Fruit fly (Drosophila melanogaster) whole organism, prepupa: ENCODE results near the gene Evi5.

Source experiments
- Blimp-1 ChIP-seq: fragments of 200-800 bp; sonication (Bioruptor generic); optimal IDR thresholded peaks from 3 replicates; lab custom pipeline; 2017; ENCODE audit warnings: missing biosample characterization, missing genetic modification characterization, mild to moderate bottlenecking, moderate library complexity, missing genetic modification reagents
- CG10631 ChIP-seq: fragments of 200-800 bp; sonication (Bioruptor generic); optimal IDR thresholded peaks from 2 replicates; lab custom pipeline; 2016; ENCODE audit warnings: missing biosample characterization, missing genetic modification characterization
- CG10669 ChIP-seq: fragments of 200-800 bp; sonication (Bioruptor generic); optimal IDR thresholded peaks from 3 replicates; lab custom pipeline; 2018; ENCODE audit warnings: missing biosample characterization, mild to moderate bottlenecking, missing genetic modification characterization, moderate library complexity
- CG11294 ChIP-seq: fragments of 200-800 bp; sonication (Bioruptor generic); IDR thresholded peaks from 2 replicates; pipeline ENCODE4 v1.3.6; 2022; ENCODE audit warnings: missing biosample characterization, missing genetic modification characterization
- CG11762 ChIP-seq: fragments of 200-800 bp; sonication (Bioruptor generic); optimal IDR thresholded peaks from 3 replicates; lab custom pipeline; 2016; ENCODE audit warnings: missing biosample characterization, missing genetic modification characterization; ENCODE audit not compliant: insufficient read depth
- CG11902 ChIP-seq: fragments of 200-800 bp; sonication (Bioruptor generic); optimal IDR thresholded peaks from 3 replicates; lab custom pipeline; 2016; ENCODE audit warnings: missing biosample characterization, missing genetic modification characterization
- CG15336 ChIP-seq: fragments of 200-800 bp; sonication (Bioruptor generic); IDR thresholded peaks from 2 replicates; pipeline ENCODE4 v1.3.6; 2022; ENCODE audit warnings: missing biosample characterization, missing genetic modification characterization
- CG1621 ChIP-seq: fragments of 200-800 bp; sonication (Bioruptor generic); optimal IDR thresholded peaks from 3 replicates; lab custom pipeline; 2018; ENCODE audit warnings: missing biosample characterization, mild to moderate bottlenecking, missing genetic modification characterization
- CG16779 ChIP-seq: fragments of 200-800 bp; sonication (Bioruptor generic); optimal IDR thresholded peaks from 3 replicates; lab custom pipeline; 2017; ENCODE audit warnings: missing biosample characterization, mild to moderate bottlenecking, missing genetic modification characterization
- CG3032 ChIP-seq: fragments of 200-800 bp; optimal IDR thresholded peaks from 2 replicates; lab custom pipeline; 2019; ENCODE audit warnings: missing biosample characterization, mild to moderate bottlenecking, missing genetic modification characterization, moderate library complexity
- CG32006 ChIP-seq: fragments of 200-800 bp; sonication (Bioruptor generic); optimal IDR thresholded peaks from 3 replicates; lab custom pipeline; 2017; ENCODE audit warnings: missing biosample characterization, mild to moderate bottlenecking, missing genetic modification characterization
- CG34406 ChIP-seq: fragments of 200-800 bp; sonication (Bioruptor generic); optimal IDR thresholded peaks from 3 replicates; lab custom pipeline; 2016; ENCODE audit warnings: missing biosample characterization, missing genetic modification characterization
- CG3919 ChIP-seq: fragments of 200-800 bp; sonication (Bioruptor generic); optimal IDR thresholded peaks from 3 replicates; lab custom pipeline; 2016; ENCODE audit warnings: missing biosample characterization, missing genetic modification characterization
- CG4318 ChIP-seq: fragments of 200-800 bp; sonication (Bioruptor generic); optimal IDR thresholded peaks from 3 replicates; lab custom pipeline; 2017; ENCODE audit warnings: missing biosample characterization, mild to moderate bottlenecking, missing genetic modification characterization
- CG6808 ChIP-seq: fragments of 200-800 bp; sonication (Bioruptor generic); optimal IDR thresholded peaks from 3 replicates; lab custom pipeline; 2017; ENCODE audit warnings: missing biosample characterization, missing genetic modification characterization, mild to moderate bottlenecking, moderate library complexity, missing genetic modification reagents
- CG7368 ChIP-seq: fragments of 200-800 bp; sonication (Bioruptor generic); optimal IDR thresholded peaks from 3 replicates; lab custom pipeline; 2016; ENCODE audit warnings: missing biosample characterization, missing genetic modification characterization
- CG8119 ChIP-seq: fragments of 200-800 bp; sonication (Bioruptor generic); IDR thresholded peaks from 3 replicates; pipeline ENCODE4 v1.3.6; 2022; ENCODE audit warnings: missing biosample characterization, missing genetic modification characterization
- CG8319 ChIP-seq: fragments of 200-800 bp; sonication (Bioruptor generic); optimal IDR thresholded peaks from 3 replicates; lab custom pipeline; 2016; ENCODE audit warnings: missing biosample characterization, missing genetic modification characterization
- CG8632 ChIP-seq: fragments of 200-800 bp; sonication (Bioruptor generic); optimal IDR thresholded peaks from 3 replicates; lab custom pipeline; 2016; ENCODE audit warnings: missing biosample characterization, missing genetic modification characterization
- CG9139 ChIP-seq: fragments of 200-800 bp; sonication (Bioruptor generic); optimal IDR thresholded peaks from 3 replicates; lab custom pipeline; 2017; ENCODE audit warnings: missing biosample characterization, mild to moderate bottlenecking, missing genetic modification characterization
- Eip75B ChIP-seq: fragments of 200-800 bp; sonication (Bioruptor generic); optimal IDR thresholded peaks from 3 replicates; lab custom pipeline; 2016; ENCODE audit warnings: missing biosample characterization, missing genetic modification characterization
- Eip93F ChIP-seq: fragments of 200-800 bp; sonication (Bioruptor generic); optimal IDR thresholded peaks from 2 replicates; lab custom pipeline; 2016; ENCODE audit warnings: missing biosample characterization, mild to moderate bottlenecking, missing genetic modification characterization
- Ets21C ChIP-seq: fragments of 200-800 bp; sonication (Bioruptor generic); optimal IDR thresholded peaks from 3 replicates; lab custom pipeline; 2016; ENCODE audit warnings: missing biosample characterization, missing genetic modification characterization
- Ets96B ChIP-seq: fragments of 200-800 bp; optimal IDR thresholded peaks from 2 replicates; lab custom pipeline; 2019; ENCODE audit warnings: missing biosample characterization, mild to moderate bottlenecking, missing genetic modification characterization, moderate library complexity
- Gug ChIP-seq: fragments of 200-800 bp; sonication (Bioruptor generic); IDR thresholded peaks from 2 replicates; pipeline ENCODE4 v1.3.6; 2022; ENCODE audit warnings: missing biosample characterization, missing genetic modification characterization
- Hr39 ChIP-seq: fragments of 200-800 bp; sonication (Bioruptor generic); optimal IDR thresholded peaks from 2 replicates; lab custom pipeline; 2016; ENCODE audit warnings: missing biosample characterization, missing genetic modification characterization
- Hr4 ChIP-seq: fragments of 200-800 bp; sonication (Bioruptor generic); optimal IDR thresholded peaks from 3 replicates; lab custom pipeline; 2016; ENCODE audit warnings: missing biosample characterization, missing genetic modification characterization
- Lpt ChIP-seq: fragments of 200-800 bp; sonication (Bioruptor generic); optimal IDR thresholded peaks from 3 replicates; lab custom pipeline; 2016; ENCODE audit warnings: missing biosample characterization, missing genetic modification characterization
- Met ChIP-seq: fragments of 200-800 bp; sonication (Bioruptor generic); optimal IDR thresholded peaks from 3 replicates; lab custom pipeline; 2016; ENCODE audit warnings: missing biosample characterization, missing genetic modification characterization
- OdsH ChIP-seq: fragments of 200-800 bp; sonication (Bioruptor generic); optimal IDR thresholded peaks from 3 replicates; lab custom pipeline; 2016; ENCODE audit warnings: missing biosample characterization, missing genetic modification characterization
- Sox102F ChIP-seq: fragments of 200-800 bp; sonication (Bioruptor generic); optimal IDR thresholded peaks from 2 replicates; lab custom pipeline; 2016; ENCODE audit warnings: missing biosample characterization, mild to moderate bottlenecking, missing genetic modification characterization
- Sox14 ChIP-seq: fragments of 200-800 bp; sonication (Bioruptor generic); optimal IDR thresholded peaks from 3 replicates; lab custom pipeline; 2016; ENCODE audit warnings: missing biosample characterization, missing genetic modification characterization
- Sox15 ChIP-seq: fragments of 200-800 bp; sonication (Bioruptor generic); optimal IDR thresholded peaks from 3 replicates; lab custom pipeline; 2016; ENCODE audit warnings: missing biosample characterization, missing genetic modification characterization
- achi ChIP-seq: fragments of 200-800 bp; sonication (Bioruptor generic); optimal IDR thresholded peaks from 3 replicates; lab custom pipeline; 2016; ENCODE audit warnings: missing biosample characterization, missing genetic modification characterization
- acj6 ChIP-seq: fragments of 200-800 bp; sonication (Bioruptor generic); optimal IDR thresholded peaks from 3 replicates; lab custom pipeline; 2016; ENCODE audit warnings: missing biosample characterization, missing genetic modification characterization
- cyc ChIP-seq: fragments of 200-800 bp; sonication (Bioruptor generic); optimal IDR thresholded peaks from 3 replicates; lab custom pipeline; 2016; ENCODE audit warnings: missing biosample characterization, missing genetic modification characterization
- dsx ChIP-seq: fragments of 200-800 bp; optimal IDR thresholded peaks from 3 replicates; lab custom pipeline; 2019; ENCODE audit warnings: missing biosample characterization, mild to moderate bottlenecking, missing genetic modification characterization, moderate library complexity; ENCODE audit not compliant: poor library complexity, severe bottlenecking
- eg ChIP-seq: fragments of 200-800 bp; sonication (Bioruptor generic); IDR thresholded peaks from 3 replicates; pipeline ENCODE4 v1.3.6; 2022; ENCODE audit warnings: missing biosample characterization, missing genetic modification characterization
- esn ChIP-seq: fragments of 200-800 bp; sonication (Bioruptor generic); optimal IDR thresholded peaks from 2 replicates; lab custom pipeline; 2016; ENCODE audit warnings: missing biosample characterization, mild to moderate bottlenecking, missing genetic modification characterization, moderate library complexity
- fd85E ChIP-seq: fragments of 200-800 bp; sonication (Bioruptor generic); optimal IDR thresholded peaks from 3 replicates; lab custom pipeline; 2016; ENCODE audit warnings: missing biosample characterization, missing genetic modification characterization
- lz ChIP-seq: fragments of 200-800 bp; sonication (Bioruptor generic); optimal IDR thresholded peaks from 3 replicates; lab custom pipeline; 2016; ENCODE audit warnings: missing biosample characterization, missing genetic modification characterization
- net ChIP-seq: fragments of 200-800 bp; sonication (Bioruptor generic); optimal IDR thresholded peaks from 3 replicates; lab custom pipeline; 2016; ENCODE audit warnings: missing biosample characterization, missing genetic modification characterization
- pdm3 ChIP-seq: fragments of 200-800 bp; sonication (Bioruptor generic); optimal IDR thresholded peaks from 3 replicates; lab custom pipeline; 2016; ENCODE audit warnings: missing biosample characterization, missing genetic modification characterization
- salr ChIP-seq, 2 experiments: fragments of 200-800 bp; sonication (Bioruptor generic); optimal IDR thresholded peaks; 3 replicates each; lab custom pipeline; 2016 to 2018; ENCODE audit warnings: missing biosample characterization in 2 of 2, missing genetic modification characterization in 2 of 2, mild to moderate bottlenecking in 1 of 2
- ss ChIP-seq, 2 experiments: fragments of 200-800 bp; sonication (Bioruptor generic); optimal IDR thresholded peaks; 2 replicates in 1 of 2; 3 replicates in 1 of 2; lab custom pipeline; 2017 to 2018; ENCODE audit warnings: mild to moderate bottlenecking in 2 of 2, missing biosample characterization in 2 of 2, missing genetic modification characterization in 2 of 2, moderate library complexity in 1 of 2
- svp ChIP-seq: fragments of 200-800 bp; sonication (Bioruptor generic); peaks from one replicate; lab custom pipeline; 2016; ENCODE audit warnings: missing biosample characterization, missing genetic modification characterization
- topi ChIP-seq: fragments of 200-800 bp; sonication (Bioruptor generic); optimal IDR thresholded peaks from 3 replicates; lab custom pipeline; 2016; ENCODE audit warnings: missing biosample characterization, missing genetic modification characterization
- vri ChIP-seq: fragments of 200-800 bp; sonication (Bioruptor generic); optimal IDR thresholded peaks from 3 replicates; lab custom pipeline; 2016; ENCODE audit warnings: missing biosample characterization, mild to moderate bottlenecking, missing genetic modification characterization

The Evi5 gene

DNA sequence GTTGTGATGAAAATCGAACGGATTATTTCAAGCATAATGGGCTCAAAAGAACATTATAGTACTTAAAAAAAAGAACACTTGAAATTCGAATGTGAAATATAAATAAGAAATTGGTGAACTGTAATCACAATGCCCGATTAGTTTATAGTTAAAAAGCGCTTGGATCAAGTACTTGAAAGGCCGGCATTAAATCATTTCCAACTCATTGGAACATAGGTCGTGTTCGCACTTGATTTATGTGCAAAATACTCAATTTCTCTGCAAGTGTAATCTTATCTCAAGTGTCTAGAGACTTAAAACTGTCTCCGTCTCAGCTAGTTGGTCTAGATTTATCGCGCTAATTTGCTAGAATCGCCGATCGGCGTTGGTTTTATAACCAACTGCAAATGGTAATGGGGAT, 29.7 kb downstream of the Evi5 start:
- TF ChIP-seq CG4318 (no peak), CG8119 (GFP tag; lab: Robert Waterston, UW) (no peak), cyc (GFP tag; lab: Kevin White, UChicago) (no peak), CG11902 (GFP tag; lab: Kevin White, UChicago) (no peak), Ets96B (no peak), CG11294 (GFP tag; lab: Robert Waterston, UW) (no peak), CG1621 (tag; lab: Kevin White, UChicago) (no peak), fd85E (GFP tag; lab: Kevin White, UChicago) (no peak), acj6 (GFP tag; lab: Kevin White, UChicago) (no peak), Hr39 (no peak), Blimp-1 (GFP tag; lab: Kevin White, UChicago) (no peak), Hr4 (GFP tag; lab: Kevin White, UChicago) (no peak), CG15336 (GFP tag; lab: Robert Waterston, UW) (no peak), CG10669 (GFP tag; lab: Kevin White, UChicago) (no peak), CG32006 (GFP tag; lab: Kevin White, UChicago) (no peak), Sox102F (GFP tag; lab: Kevin White, UChicago) (no peak), vri (no peak)
- TF ChIP-seq, all 60 proteins: peak for 0

DNA sequence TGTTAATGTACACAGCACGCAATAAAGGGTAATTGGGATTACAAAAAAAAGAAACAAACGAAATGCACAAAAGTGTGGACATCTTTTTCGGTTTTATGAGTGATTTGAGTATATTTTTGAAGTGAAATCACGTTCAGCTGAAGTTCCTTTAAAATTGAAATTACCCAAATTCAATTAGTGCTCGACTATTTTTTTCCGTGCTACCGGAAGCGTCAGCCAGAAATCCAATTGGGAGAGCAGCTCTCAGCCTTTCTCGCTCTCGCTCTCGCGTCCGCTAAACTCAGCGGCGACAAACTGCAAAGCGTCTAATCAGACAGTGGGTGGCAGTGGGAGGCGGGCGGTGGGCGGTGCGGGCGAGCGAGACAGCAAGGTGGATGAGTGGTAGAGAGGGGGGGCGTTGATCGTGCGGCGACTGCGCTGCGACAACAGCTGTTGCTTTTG, 30.9 kb downstream of the Evi5 start:
- TF ChIP-seq lz (GFP tag; lab: Kevin White, UChicago) (peak; percentile 89), CG8319 (GFP tag; lab: Kevin White, UChicago) (peak; percentile 45), Sox102F (GFP tag; lab: Kevin White, UChicago) (peak; percentile 87), CG6808 (no peak), dsx (no peak), CG34406 (GFP tag; lab: Kevin White, UChicago) (peak; percentile 76), esn (GFP tag; lab: Kevin White, UChicago) (peak; percentile 90), salr (GFP tag; optimal IDR thresholded peaks at IDR 0.05; lab: Kevin White, UChicago) (peak in 1 of 2 experiments; percentile 30), fd85E (GFP tag; lab: Kevin White, UChicago) (no peak), CG3032 (tag; lab: Kevin White, UChicago) (no peak), acj6 (GFP tag; lab: Kevin White, UChicago) (peak; percentile 68), Sox14 (GFP tag; lab: Kevin White, UChicago) (peak; percentile 79), CG10631 (GFP tag; lab: Kevin White, UChicago) (peak; percentile 48), Sox15 (GFP tag; lab: Kevin White, UChicago) (peak; percentile 67), OdsH (GFP tag; lab: Kevin White, UChicago) (peak; percentile 78), achi (GFP tag; lab: Kevin White, UChicago) (peak; percentile 65), Met (peak; percentile 88), CG32006 (GFP tag; lab: Kevin White, UChicago) (peak; percentile 70), Ets96B (no peak), svp (GFP tag; lab: Kevin White, UChicago) (peak; percentile 91), topi (GFP tag; lab: Kevin White, UChicago) (peak; percentile 92), pdm3 (GFP tag; lab: Kevin White, UChicago) (peak; percentile 76), CG1621 (tag; lab: Kevin White, UChicago) (no peak), net (GFP tag; lab: Kevin White, UChicago) (peak; percentile 54), CG7368 (GFP tag; lab: Kevin White, UChicago) (peak; percentile 54), ss (GFP tag; optimal IDR thresholded peaks at IDR 0.05; lab: Kevin White, UChicago) (no peak), Eip75B (peak; percentile 45), CG8119 (GFP tag; lab: Robert Waterston, UW) (peak; percentile 70; the same call in 2 of the 3 replicates), CG8632 (GFP tag; lab: Kevin White, UChicago) (peak; percentile 71), cyc (GFP tag; lab: Kevin White, UChicago) (peak; percentile 91), eg (peak; percentile 84), Ets21C (peak; percentile 87), CG15336 (GFP tag; lab: Robert Waterston, UW) (peak; percentile 80), Lpt (GFP tag; lab: Kevin White, UChicago) (peak; percentile 45), CG11762 (GFP tag; lab: Kevin White, UChicago) (peak; percentile 72), Hr39 (peak; percentile 94), CG16779 (peak; percentile 38), CG11294 (GFP tag; lab: Robert Waterston, UW) (peak; percentile 76), Eip93F (GFP tag; lab: Kevin White, UChicago) (peak; percentile 82), CG3919 (GFP tag; lab: Kevin White, UChicago) (peak; percentile 71), Gug (peak; percentile 65), CG11902 (GFP tag; lab: Kevin White, UChicago) (peak; percentile 58), CG9139 (GFP tag; lab: Kevin White, UChicago) (no peak), Blimp-1 (GFP tag; lab: Kevin White, UChicago) (peak; percentile 67)
